Fruit fly (Drosophila melanogaster) whole organism, pupa: ENCODE results near the gene Jon65Aiv.

Source experiments
- CG15710 ChIP-seq: fragments of 200-800 bp; sonication (Bioruptor generic); optimal IDR thresholded peaks from 2 replicates; lab custom pipeline; 2018; ENCODE audit warnings: missing biosample characterization, mild to moderate bottlenecking, missing genetic modification characterization, moderate library complexity
- CG17806 ChIP-seq: fragments of 200-800 bp; sonication (Bioruptor generic); optimal IDR thresholded peaks from 2 replicates; lab custom pipeline; 2018; ENCODE audit warnings: missing biosample characterization, mild to moderate bottlenecking, missing genetic modification characterization, moderate library complexity
- CG34367 ChIP-seq: fragments of 200-800 bp; sonication (Bioruptor generic); optimal IDR thresholded peaks from 2 replicates; lab custom pipeline; 2018; ENCODE audit warnings: missing biosample characterization, mild to moderate bottlenecking, missing genetic modification characterization
- CG8301 ChIP-seq: fragments of 200-800 bp; sonication (Bioruptor generic); optimal IDR thresholded peaks from 2 replicates; lab custom pipeline; 2018; ENCODE audit warnings: missing biosample characterization, mild to moderate bottlenecking, missing genetic modification characterization
- CG9948 ChIP-seq: fragments of 200-800 bp; sonication (Bioruptor generic); optimal IDR thresholded peaks from 2 replicates; lab custom pipeline; 2018; ENCODE audit warnings: missing biosample characterization, mild to moderate bottlenecking, missing genetic modification characterization, moderate library complexity
- EcR ChIP-seq: fragments of 200-800 bp; sonication (Bioruptor generic); optimal IDR thresholded peaks from 3 replicates; lab custom pipeline; 2019; ENCODE audit warnings: missing biosample characterization, missing genetic modification characterization, mild to moderate bottlenecking, moderate library complexity, missing genetic modification reagents
- Pif1B ChIP-seq: fragments of 200-800 bp; sonication (Bioruptor generic); optimal IDR thresholded peaks from 3 replicates; lab custom pipeline; 2016; ENCODE audit warnings: missing biosample characterization, missing genetic modification characterization
- gl ChIP-seq: fragments of 200-800 bp; sonication (Bioruptor generic); optimal IDR thresholded peaks from 2 replicates; lab custom pipeline; 2018; ENCODE audit warnings: missing biosample characterization, mild to moderate bottlenecking, missing genetic modification characterization
- rn ChIP-seq: fragments of 200-800 bp; sonication (Bioruptor generic); IDR thresholded peaks from 2 replicates; pipeline ENCODE4 v1.3.6; 2022; ENCODE audit warnings: missing biosample characterization, missing genetic modification characterization

- no peak for TF ChIP-seq CG17806
- TF ChIP-seq CG15710 (tag; lab: Kevin White, UChicago) = no peak
- no peak for TF ChIP-seq rn (GFP tag; lab: Robert Waterston, UW)
- TF ChIP-seq EcR (GFP tag; lab: Kevin White, UChicago) = no peak
- TF ChIP-seq CG9948 (tag; lab: Kevin White, UChicago) = no peak
- TF ChIP-seq Pif1B = no peak
- no peak for TF ChIP-seq CG8301
- no peak for TF ChIP-seq CG34367 (tag; lab: Kevin White, UChicago)
- TF ChIP-seq gl (tag; lab: Kevin White, UChicago) = no peak
Observed at dm6 chr3L:6065881-6066389, 27.0 kb downstream of the Jon65Aiv start, which contains the start of gene CG42269.
